Worm (Caenorhabditis elegans) whole organism, L1 larva: ENCODE results near the gene ndua-12.

Experiments used
- C16A3.4 ChIP-seq: fragments of 150-350 bp; optimal IDR thresholded peaks from 2 replicates; lab custom pipeline; 2014; ENCODE audit warnings: missing biosample characterization, missing genetic modification characterization
- C34B4.2 ChIP-seq: sonication (generic microtip); optimal IDR thresholded peaks from 2 replicates; lab custom pipeline; 2017; ENCODE audit warnings: mild to moderate bottlenecking, missing genetic modification characterization, missing compliant biosample characterization
- Y116A8C.19 ChIP-seq: sonication (generic microtip); optimal IDR thresholded peaks from 2 replicates; lab custom pipeline; 2016; ENCODE audit warnings: missing compliant biosample characterization, missing genetic modification characterization, borderline replicate concordance
- aly-2 ChIP-seq: fragments of 150-350 bp; optimal IDR thresholded peaks from 2 replicates; lab custom pipeline; 2014; ENCODE audit warnings: missing biosample characterization, missing genetic modification characterization
- ama-1 ChIP-seq: fragments of 150-350 bp; optimal IDR thresholded peaks from 2 replicates; lab custom pipeline; 2014
- blmp-1 ChIP-seq: fragments of 150-350 bp; optimal IDR thresholded peaks from 2 replicates; lab custom pipeline; 2014; ENCODE audit warnings: missing biosample characterization, missing genetic modification characterization
- ceh-63 ChIP-seq: fragments of 200-800 bp; sonication (Bioruptor generic); optimal IDR thresholded peaks from 2 replicates; lab custom pipeline; 2018; ENCODE audit warnings: mild to moderate bottlenecking, missing genetic modification characterization, missing compliant biosample characterization
- ceh-8 ChIP-seq: fragments of 200-800 bp; sonication (Bioruptor generic); optimal IDR thresholded peaks from 2 replicates; lab custom pipeline; 2018; ENCODE audit warnings: mild to moderate bottlenecking, missing genetic modification characterization, moderate library complexity, missing compliant biosample characterization
- ceh-82 ChIP-seq, 3 experiments: fragments of 150-350 bp in 1 of 3; sonication (generic microtip) in 2 of 3; optimal IDR thresholded peaks; 2 replicates each; lab custom pipeline; 2014 to 2017; ENCODE audit warnings: missing biosample characterization in 3 of 3, missing genetic modification characterization in 3 of 3
- ceh-88 ChIP-seq: fragments of 200-800 bp; sonication (Bioruptor generic); IDR thresholded peaks from 2 replicates; pipeline ENCODE4 v1.3.6; 2022; ENCODE audit warnings: missing genetic modification characterization, missing compliant biosample characterization
- ceh-90 ChIP-seq: sonication (generic microtip); optimal IDR thresholded peaks from 2 replicates; lab custom pipeline; 2016; ENCODE audit warnings: missing genetic modification characterization, missing compliant biosample characterization
- ces-1 ChIP-seq: fragments of 150-350 bp; optimal IDR thresholded peaks from 2 replicates; lab custom pipeline; 2014; ENCODE audit warnings: missing biosample characterization, missing genetic modification reagents, missing genetic modification characterization
- dpl-1 ChIP-seq, 3 experiments: fragments of 150-350 bp in 2 of 3; sonication (generic microtip) in 1 of 3; optimal IDR thresholded peaks; 2 replicates each; lab custom pipeline; 2014 to 2017; ENCODE audit warnings: missing biosample characterization in 3 of 3, missing genetic modification characterization in 3 of 3, missing genetic modification reagents in 3 of 3
- efl-1 ChIP-seq, 4 experiments: fragments of 150-350 bp; optimal IDR thresholded peaks in 3 of 4; peaks in 1 of 4; 1 replicate in 1 of 4; 2 replicates in 3 of 4; lab custom pipeline; 2014; ENCODE audit warnings: missing biosample characterization in 2 of 4, missing genetic modification characterization in 2 of 4, missing genetic modification reagents in 2 of 4
- efl-3 ChIP-seq: fragments of 200-800 bp; sonication (Bioruptor generic); optimal IDR thresholded peaks from 2 replicates; lab custom pipeline; 2018; ENCODE audit warnings: mild to moderate bottlenecking, missing genetic modification characterization, missing compliant biosample characterization
- egl-13 ChIP-seq: sonication (generic microtip); optimal IDR thresholded peaks from 2 replicates; lab custom pipeline; 2016; ENCODE audit warnings: missing genotype, missing genetic modification reagents, missing genetic modification characterization, missing compliant biosample characterization
- elt-2 ChIP-seq: sonication (generic microtip); optimal IDR thresholded peaks from 2 replicates; lab custom pipeline; 2016; ENCODE audit warnings: missing genetic modification characterization, mild to moderate bottlenecking, inconsistent platforms, missing compliant biosample characterization, missing genetic modification reagents
- elt-3 ChIP-seq, 6 experiments: fragments of 150-350 bp in 1 of 6; sonication (generic microtip); optimal IDR thresholded peaks; 2 replicates each; lab custom pipeline; 2017 to 2018; ENCODE audit warnings: missing biosample characterization in 6 of 6, missing genetic modification characterization in 6 of 6, inconsistent platforms in 1 of 6
- ets-5 ChIP-seq: fragments of 200-800 bp; sonication (Bioruptor generic); IDR thresholded peaks from 2 replicates; pipeline ENCODE4 v1.3.6; 2022; ENCODE audit warnings: missing genetic modification characterization, missing compliant biosample characterization
- fkh-10 ChIP-seq: sonication (generic microtip); optimal IDR thresholded peaks from 2 replicates; lab custom pipeline; 2017; ENCODE audit warnings: missing biosample characterization, missing genetic modification reagents, missing genetic modification characterization
- fkh-8 ChIP-seq: sonication (generic microtip); optimal IDR thresholded peaks from 2 replicates; lab custom pipeline; 2016; ENCODE audit warnings: mild to moderate bottlenecking, missing genetic modification characterization, missing compliant biosample characterization
- fos-1 ChIP-seq: fragments of 150-350 bp; optimal IDR thresholded peaks from 2 replicates; lab custom pipeline; 2014; ENCODE audit warnings: missing biosample characterization, missing genetic modification characterization
- irx-1 ChIP-seq: sonication (generic microtip); optimal IDR thresholded peaks from 2 replicates; lab custom pipeline; 2016; ENCODE audit warnings: missing genetic modification characterization, missing compliant biosample characterization
- isw-1 ChIP-seq: fragments of 200-800 bp; sonication (Bioruptor generic); IDR thresholded peaks from 2 replicates; pipeline ENCODE4 v1.3.6; 2022; ENCODE audit warnings: missing genetic modification characterization, missing compliant biosample characterization
- lin-13 ChIP-seq: fragments of 150-350 bp; optimal IDR thresholded peaks from 2 replicates; lab custom pipeline; 2014; ENCODE audit warnings: missing biosample characterization, missing genetic modification reagents, missing genetic modification characterization
- lin-15B ChIP-seq: fragments of 150-350 bp; sonication (generic microtip); optimal IDR thresholded peaks from 3 replicates; lab custom pipeline; 2014; ENCODE audit warnings: missing biosample characterization, missing genetic modification characterization
- lin-39 ChIP-seq: fragments of 150-350 bp; optimal IDR thresholded peaks from 2 replicates; lab custom pipeline; 2014; ENCODE audit warnings: missing biosample characterization, missing genetic modification reagents, missing genetic modification characterization
- lir-3 ChIP-seq: sonication (generic microtip); optimal IDR thresholded peaks from 2 replicates; lab custom pipeline; 2016; ENCODE audit warnings: mild to moderate bottlenecking, missing genetic modification characterization, moderate library complexity, missing compliant biosample characterization; ENCODE audit not compliant: poor library complexity
- mdl-1 ChIP-seq, 2 experiments: fragments of 150-350 bp; optimal IDR thresholded peaks; 2 replicates each; lab custom pipeline; 2014 to 2017; ENCODE audit warnings: missing biosample characterization in 2 of 2, missing genetic modification characterization in 2 of 2, inconsistent platforms in 1 of 2
- mep-1 ChIP-seq: fragments of 150-350 bp; optimal IDR thresholded peaks from 2 replicates; lab custom pipeline; 2014; ENCODE audit warnings: missing biosample characterization, missing genetic modification characterization
- nhr-11 ChIP-seq: fragments of 150-350 bp; optimal IDR thresholded peaks from 2 replicates; lab custom pipeline; 2014; ENCODE audit warnings: missing biosample characterization, missing genetic modification characterization
- nhr-12 ChIP-seq: sonication (generic microtip); optimal IDR thresholded peaks from 2 replicates; lab custom pipeline; 2017; ENCODE audit warnings: missing biosample characterization, missing genetic modification characterization
- nhr-19 ChIP-seq: fragments of 200-800 bp; sonication (Bioruptor generic); conservative IDR thresholded peaks from 2 replicates; pipeline ENCODE4 v1.3.6; 2022; ENCODE audit warnings: missing genetic modification characterization, missing compliant biosample characterization
- nhr-20 ChIP-seq: sonication (generic microtip); optimal IDR thresholded peaks from 2 replicates; lab custom pipeline; 2016; ENCODE audit warnings: mild to moderate bottlenecking, missing genetic modification characterization, missing compliant biosample characterization
- nhr-28 ChIP-seq: fragments of 150-350 bp; optimal IDR thresholded peaks from 2 replicates; lab custom pipeline; 2014; ENCODE audit warnings: missing biosample characterization, missing genetic modification characterization
- nhr-71 ChIP-seq: sonication (generic microtip); optimal IDR thresholded peaks from 2 replicates; lab custom pipeline; 2016; ENCODE audit warnings: mild to moderate bottlenecking, missing genetic modification characterization, moderate library complexity, missing compliant biosample characterization
- nhr-76 ChIP-seq: sonication (generic microtip); optimal IDR thresholded peaks from 2 replicates; lab custom pipeline; 2017; ENCODE audit warnings: missing biosample characterization, missing genetic modification characterization
- nhr-84 ChIP-seq: sonication (generic microtip); optimal IDR thresholded peaks from 2 replicates; lab custom pipeline; 2017; ENCODE audit warnings: missing biosample characterization, missing genetic modification characterization
- nhr-85 ChIP-seq: sonication (generic microtip); peaks from one replicate; lab custom pipeline; 2016; ENCODE audit warnings: missing genetic modification characterization, inconsistent platforms, missing compliant biosample characterization
- nhr-90 ChIP-seq: sonication (generic microtip); optimal IDR thresholded peaks from 2 replicates; lab custom pipeline; 2016; ENCODE audit warnings: mild to moderate bottlenecking, missing genetic modification characterization, missing compliant biosample characterization; ENCODE audit not compliant: poor library complexity
- pag-3 ChIP-seq: sonication (generic microtip); optimal IDR thresholded peaks from 2 replicates; lab custom pipeline; 2017; ENCODE audit warnings: missing genetic modification characterization, mild to moderate bottlenecking, missing compliant biosample characterization, antibody characterized with exemption, borderline replicate concordance; ENCODE audit not compliant: insufficient read depth
- pax-3 ChIP-seq: fragments of 200-800 bp; sonication (Bioruptor generic); optimal IDR thresholded peaks from 2 replicates; lab custom pipeline; 2018; ENCODE audit warnings: mild to moderate bottlenecking, missing genetic modification characterization, moderate library complexity, missing compliant biosample characterization
- sox-4 ChIP-seq: sonication (generic microtip); optimal IDR thresholded peaks from 2 replicates; lab custom pipeline; 2016; ENCODE audit warnings: missing genetic modification characterization, missing compliant biosample characterization
- sup-37 ChIP-seq: fragments of 200-800 bp; sonication (Bioruptor generic); optimal IDR thresholded peaks from 2 replicates; lab custom pipeline; 2018; ENCODE audit warnings: mild to moderate bottlenecking, missing genetic modification characterization, missing compliant biosample characterization
- swsn-7 ChIP-seq: sonication (generic microtip); optimal IDR thresholded peaks from 2 replicates; lab custom pipeline; 2016; ENCODE audit warnings: missing genetic modification characterization, missing compliant biosample characterization
- tbx-2 ChIP-seq: sonication (generic microtip); optimal IDR thresholded peaks from 2 replicates; lab custom pipeline; 2016; ENCODE audit warnings: missing genetic modification characterization, missing compliant biosample characterization
- tlp-1 ChIP-seq: fragments of 150-350 bp; optimal IDR thresholded peaks from 2 replicates; lab custom pipeline; 2014; ENCODE audit warnings: missing biosample characterization, missing genetic modification characterization
- unc-30 ChIP-seq: sonication (generic microtip); optimal IDR thresholded peaks from 2 replicates; lab custom pipeline; 2017; ENCODE audit warnings: missing biosample characterization, missing genetic modification characterization
- unc-86 ChIP-seq: sonication (generic microtip); optimal IDR thresholded peaks from 2 replicates; lab custom pipeline; 2016; ENCODE audit warnings: missing genetic modification characterization, missing compliant biosample characterization
- vab-15 ChIP-seq: sonication (generic microtip); optimal IDR thresholded peaks from 2 replicates; lab custom pipeline; 2017; ENCODE audit warnings: missing genotype, mild to moderate bottlenecking, missing genetic modification characterization, missing compliant biosample characterization
- xbp-1 ChIP-seq: sonication (generic microtip); optimal IDR thresholded peaks from 2 replicates; lab custom pipeline; 2016; ENCODE audit warnings: missing genetic modification characterization, missing compliant biosample characterization
- zag-1 ChIP-seq: fragments of 150-350 bp; optimal IDR thresholded peaks from 2 replicates; lab custom pipeline; 2014; ENCODE audit warnings: missing biosample characterization, missing genetic modification characterization
- ztf-11 ChIP-seq, 2 experiments: sonication (generic microtip); optimal IDR thresholded peaks; 2 replicates each; lab custom pipeline; 2016 to 2017; ENCODE audit warnings: missing genetic modification characterization in 2 of 2, missing biosample characterization in 1 of 2, missing compliant biosample characterization in 1 of 2

The ndua-12 gene

ce11 chrIV:2703927-2704401 is 15.7 kb downstream of the ndua-12 start, which contains the start of gene Y94H6A.5:
Gene Y94H6A.5 (minus strand): TSS chrIV:2703977.
- TF ChIP-seq nhr-19: 0 out of 2 replicates have a peak, but pooled peaks have one; percentile 6
- no peak for TF ChIP-seq egl-13
- no peak for TF ChIP-seq pax-3
- TF ChIP-seq efl-3 (GFP tag; lab: Kevin White, UChicago): no peak
- no peak for TF ChIP-seq fos-1
- no peak for TF ChIP-seq fkh-10
- TF ChIP-seq lin-13: peak; percentile 40
- TF ChIP-seq sox-4: no peak
- peak; percentile 0 for TF ChIP-seq irx-1 (tag; lab: Kevin White, UChicago)
- no peak for TF ChIP-seq C34B4.2 (tag; lab: Kevin White, UChicago)
- TF ChIP-seq ceh-90 (tag; lab: Kevin White, UChicago): no peak
- no peak for TF ChIP-seq tlp-1 (tag; lab: Kevin White, UChicago)
- TF ChIP-seq ceh-8: no peak
- no peak for TF ChIP-seq nhr-28 (tag; lab: Kevin White, UChicago)
- TF ChIP-seq Y116A8C.19 (tag; lab: Kevin White, UChicago): no peak
- TF ChIP-seq ces-1 (GFP tag; lab: Kevin White, UChicago): no peak
- TF ChIP-seq unc-86 (tag; lab: Kevin White, UChicago): no peak
- no peak for TF ChIP-seq ztf-11 (tag; optimal IDR thresholded peaks at IDR 0.05; lab: Kevin White, UChicago)
- TF ChIP-seq fkh-8 (tag; lab: Kevin White, UChicago): peak; percentile 55
- no peak for TF ChIP-seq lin-15B (tag; lab: Kevin White, UChicago)
- peak; percentile 45 for TF ChIP-seq ama-1 (lab: Kevin White, UChicago)
- TF ChIP-seq nhr-11 (tag; lab: Kevin White, UChicago): no peak
- TF ChIP-seq xbp-1 (tag; lab: Kevin White, UChicago): peak; percentile 33
- peak; percentile 19 for TF ChIP-seq nhr-85 (tag; lab: Kevin White, UChicago)
- peak; percentile 31 to 65 (median 37) for TF ChIP-seq dpl-1 (GFP tag; optimal IDR thresholded peaks at IDR 0.05; lab: Kevin White, UChicago)
- peak; percentile 45 for TF ChIP-seq tbx-2
- TF ChIP-seq nhr-76: no peak
- no peak for TF ChIP-seq swsn-7 (tag; lab: Kevin White, UChicago)
- no peak for TF ChIP-seq zag-1
- TF ChIP-seq nhr-20: no peak
- TF ChIP-seq mdl-1 (tag; optimal IDR thresholded peaks at IDR 0.05; lab: Kevin White, UChicago): peak in 1 of 2 experiments; percentile 43
- TF ChIP-seq ceh-82 (tag; optimal IDR thresholded peaks at IDR 0.05; lab: Kevin White, UChicago): peak in 2 of 3 experiments; percentile 23 to 59
- no peak for TF ChIP-seq nhr-84 (tag; lab: Kevin White, UChicago)
- no peak for TF ChIP-seq lin-39 (tag; lab: Kevin White, UChicago)
- no peak for TF ChIP-seq lir-3 (tag; lab: Kevin White, UChicago)
- peak; percentile 33 for TF ChIP-seq blmp-1 (tag; lab: Kevin White, UChicago)
- no peak for TF ChIP-seq pag-3 (tag; lab: Kevin White, UChicago)
- TF ChIP-seq ceh-88: peak; percentile 51; the same call in 1 of the 2 replicates
- TF ChIP-seq isw-1: peak; percentile 42; the same call in 1 of the 2 replicates
- no peak for TF ChIP-seq elt-3 (tag; optimal IDR thresholded peaks at IDR 0.05; lab: Kevin White, UChicago)
- TF ChIP-seq aly-2 (tag; lab: Kevin White, UChicago): no peak
- TF ChIP-seq ceh-63 (GFP tag; lab: Kevin White, UChicago): no peak
- TF ChIP-seq nhr-12 (tag; lab: Kevin White, UChicago): no peak
- no peak for TF ChIP-seq nhr-71
- no peak for TF ChIP-seq elt-2 (tag; lab: Kevin White, UChicago)
- peak; percentile 36 for TF ChIP-seq C16A3.4
- TF ChIP-seq sup-37 (GFP tag; lab: Kevin White, UChicago): no peak
- TF ChIP-seq nhr-90 (tag; lab: Kevin White, UChicago): peak; percentile 29
- TF ChIP-seq vab-15 (tag; lab: Kevin White, UChicago): no peak
- TF ChIP-seq ets-5: no peak
- peak; percentile 56 for TF ChIP-seq mep-1 (tag; lab: Kevin White, UChicago)
- no peak for TF ChIP-seq unc-30
- peak; percentile 59 for TF ChIP-seq efl-1 (optimal IDR thresholded peaks at IDR 0.05; lab: Kevin White, UChicago)
- TF ChIP-seq efl-1 (GFP tag; optimal IDR thresholded peaks at IDR 0.05 in 1 of 2; lab: Kevin White, UChicago): peak; percentile 64 to 93
